Worm (Caenorhabditis elegans) whole organism, L3 larva: Measurements from ENCODE around the gene F01D5.10.

Experiments used
- ama-1 ChIP-seq: fragments of 150-350 bp; optimal IDR thresholded peaks from 2 replicates; lab custom pipeline; 2018
- ceh-82 ChIP-seq: fragments of 150-350 bp; optimal IDR thresholded peaks from 2 replicates; lab custom pipeline; 2014; ENCODE audit warnings: missing biosample characterization, missing genetic modification characterization
- elt-1 ChIP-seq: fragments of 150-350 bp; optimal IDR thresholded peaks from 2 replicates; lab custom pipeline; 2014; ENCODE audit warnings: missing biosample characterization, missing genetic modification characterization
- elt-2 ChIP-seq: sonication (generic microtip); optimal IDR thresholded peaks from 2 replicates; lab custom pipeline; 2016; ENCODE audit warnings: missing genetic modification reagents, mild to moderate bottlenecking, missing genetic modification characterization, missing compliant biosample characterization
- fkh-10 ChIP-seq: sonication (generic microtip); optimal IDR thresholded peaks from 2 replicates; lab custom pipeline; 2017; ENCODE audit warnings: missing biosample characterization, missing genetic modification reagents, missing genetic modification characterization
- lin-39 ChIP-seq: fragments of 150-350 bp; optimal IDR thresholded peaks from 2 replicates; lab custom pipeline; 2018; ENCODE audit warnings: missing biosample characterization, missing genetic modification reagents, missing genetic modification characterization
- mml-1 ChIP-seq: fragments of 150-350 bp; sonication (generic microtip); optimal IDR thresholded peaks from 3 replicates; lab custom pipeline; 2014; ENCODE audit warnings: missing biosample characterization, missing genetic modification characterization
- nhr-11 ChIP-seq: fragments of 150-350 bp; optimal IDR thresholded peaks from 2 replicates; lab custom pipeline; 2014; ENCODE audit warnings: missing biosample characterization, missing genetic modification characterization
- nhr-28 ChIP-seq: fragments of 150-350 bp; optimal IDR thresholded peaks from 2 replicates; lab custom pipeline; 2014; ENCODE audit warnings: missing biosample characterization, missing genetic modification characterization
- nhr-43 ChIP-seq: sonication (generic microtip); optimal IDR thresholded peaks from 2 replicates; lab custom pipeline; 2016; ENCODE audit warnings: mild to moderate bottlenecking, missing genetic modification characterization, missing compliant biosample characterization; ENCODE audit not compliant: poor library complexity, severe bottlenecking
- nhr-76 ChIP-seq: fragments of 150-350 bp; sonication (generic microtip); optimal IDR thresholded peaks from 5 replicates; lab custom pipeline; 2014; ENCODE audit warnings: missing biosample characterization, missing genetic modification characterization
- pha-4 ChIP-seq: fragments of 150-350 bp; optimal IDR thresholded peaks from 2 replicates; lab custom pipeline; 2014; ENCODE audit warnings: missing biosample characterization, missing genetic modification reagents, missing genetic modification characterization
- pqm-1 ChIP-seq: fragments of 150-350 bp; optimal IDR thresholded peaks from 2 replicates; lab custom pipeline; 2017; ENCODE audit warnings: missing biosample characterization, missing genetic modification characterization, inconsistent platforms
- ztf-11 ChIP-seq: fragments of 150-350 bp; optimal IDR thresholded peaks from 2 replicates; lab custom pipeline; 2014; ENCODE audit warnings: missing biosample characterization, missing genetic modification characterization

DNA sequence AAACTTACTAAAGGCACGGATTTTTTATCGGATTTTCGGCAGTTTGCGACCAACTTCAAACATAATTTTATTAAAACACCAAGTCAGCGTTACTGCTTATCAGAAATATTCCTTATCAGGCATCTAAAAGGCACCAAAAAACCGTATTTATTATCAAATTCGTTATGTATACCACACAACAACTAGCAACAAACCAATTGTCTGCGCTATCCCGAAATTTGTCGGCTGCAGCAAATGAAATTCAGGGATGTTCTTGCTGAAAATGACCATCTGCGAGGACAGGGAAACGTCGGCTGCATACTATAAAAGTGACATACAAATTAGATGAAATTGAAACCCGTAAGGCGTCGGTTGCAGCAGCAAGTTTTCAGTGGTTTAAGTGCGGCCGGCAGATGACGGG is 23.1 kb downstream of the F01D5.10 start:
- TF ChIP-seq nhr-28 (no peak), elt-2 (tag; lab: Kevin White, UChicago) (no peak), ceh-82 (tag; lab: Kevin White, UChicago) (no peak), lin-39 (tag; lab: Kevin White, UChicago) (no peak), elt-1 (tag; lab: Kevin White, UChicago) (no peak), fkh-10 (GFP tag; lab: Kevin White, UChicago) (no peak), pqm-1 (tag; lab: Kevin White, UChicago) (peak; percentile 35), nhr-11 (no peak), ztf-11 (tag; lab: Kevin White, UChicago) (no peak), ama-1 (lab: Kevin White, UChicago) (no peak), nhr-76 (tag; lab: Kevin White, UChicago) (no peak), pha-4 (tag; lab: Kevin White, UChicago) (no peak), nhr-43 (tag; lab: Kevin White, UChicago) (no peak), mml-1 (tag; lab: Kevin White, UChicago) (no peak)
